Worm (Caenorhabditis elegans) whole organism, mixed stage, embryonic: Measurements from ENCODE around the gene ilys-2.

Experiments used
- M03D4.4 ChIP-seq: sonication (generic microtip); optimal IDR thresholded peaks from 2 replicates; lab custom pipeline; 2017; ENCODE audit warnings: mild to moderate bottlenecking, missing genetic modification characterization, missing compliant biosample characterization
- bed-3 ChIP-seq: fragments of 200-800 bp; sonication (Bioruptor generic); optimal IDR thresholded peaks from 3 replicates; lab custom pipeline; 2018; ENCODE audit warnings: mild to moderate bottlenecking, missing genetic modification characterization, moderate library complexity, missing compliant biosample characterization
- blmp-1 ChIP-seq: fragments of 150-350 bp; optimal IDR thresholded peaks from 2 replicates; lab custom pipeline; 2014; ENCODE audit warnings: missing biosample characterization, missing genetic modification characterization
- ceh-39 ChIP-seq: fragments of 150-350 bp; optimal IDR thresholded peaks from 2 replicates; lab custom pipeline; 2014; ENCODE audit warnings: missing biosample characterization, missing genetic modification characterization
- ceh-43 ChIP-seq: fragments of 200-800 bp; sonication (Bioruptor generic); optimal IDR thresholded peaks from 2 replicates; lab custom pipeline; 2018; ENCODE audit warnings: mild to moderate bottlenecking, missing genetic modification characterization, moderate library complexity, missing compliant biosample characterization
- ceh-83 ChIP-seq: fragments of 200-800 bp; sonication (Bioruptor generic); optimal IDR thresholded peaks from 2 replicates; lab custom pipeline; 2018; ENCODE audit warnings: mild to moderate bottlenecking, missing genetic modification characterization, missing compliant biosample characterization
- ces-1 ChIP-seq: fragments of 150-350 bp; optimal IDR thresholded peaks from 2 replicates; lab custom pipeline; 2014; ENCODE audit warnings: missing biosample characterization, missing genetic modification reagents, missing genetic modification characterization
- cnd-1 ChIP-seq: fragments of 200-800 bp; sonication (Bioruptor generic); optimal IDR thresholded peaks from 2 replicates; lab custom pipeline; 2018; ENCODE audit warnings: mild to moderate bottlenecking, missing genetic modification characterization, missing compliant biosample characterization
- drap-1 ChIP-seq: fragments of 200-800 bp; sonication (Bioruptor generic); optimal IDR thresholded peaks from 3 replicates; lab custom pipeline; 2018; ENCODE audit warnings: mild to moderate bottlenecking, missing genetic modification characterization, missing compliant biosample characterization
- elt-1 ChIP-seq: sonication (generic microtip); optimal IDR thresholded peaks from 2 replicates; lab custom pipeline; 2017; ENCODE audit warnings: missing genetic modification characterization, mild to moderate bottlenecking, missing compliant biosample characterization, antibody characterized with exemption, moderate library complexity, borderline replicate concordance; ENCODE audit not compliant: insufficient read depth
- flh-1 ChIP-seq: fragments of 200-800 bp; sonication (Bioruptor generic); optimal IDR thresholded peaks from 2 replicates; lab custom pipeline; 2018; ENCODE audit warnings: mild to moderate bottlenecking, missing genetic modification characterization, moderate library complexity, missing compliant biosample characterization
- hlh-1 ChIP-seq: fragments of 150-350 bp; optimal IDR thresholded peaks from 2 replicates; lab custom pipeline; 2014; ENCODE audit warnings: missing biosample characterization, missing genetic modification reagents, missing genetic modification characterization
- lin-13 ChIP-seq: fragments of 150-350 bp; optimal IDR thresholded peaks from 2 replicates; lab custom pipeline; 2014; ENCODE audit warnings: missing biosample characterization, missing genetic modification characterization
- lin-32 ChIP-seq: fragments of 200-800 bp; sonication (Bioruptor generic); optimal IDR thresholded peaks from 2 replicates; lab custom pipeline; 2018; ENCODE audit warnings: mild to moderate bottlenecking, missing genetic modification characterization, missing compliant biosample characterization
- lsy-2 ChIP-seq: fragments of 150-350 bp; optimal IDR thresholded peaks from 2 replicates; lab custom pipeline; 2014; ENCODE audit warnings: missing biosample characterization, missing genetic modification characterization
- mab-5 ChIP-seq: fragments of 150-350 bp; optimal IDR thresholded peaks from 2 replicates; lab custom pipeline; 2014; ENCODE audit warnings: missing biosample characterization, missing genetic modification characterization
- mep-1 ChIP-seq: fragments of 150-350 bp; optimal IDR thresholded peaks from 2 replicates; lab custom pipeline; 2017; ENCODE audit warnings: missing biosample characterization, missing genetic modification reagents, missing genetic modification characterization, inconsistent platforms
- mls-2 ChIP-seq: sonication (generic microtip); optimal IDR thresholded peaks from 2 replicates; lab custom pipeline; 2016; ENCODE audit warnings: mild to moderate bottlenecking, missing genetic modification characterization, moderate library complexity, missing compliant biosample characterization
- nhr-12 ChIP-seq: fragments of 150-350 bp; optimal IDR thresholded peaks from 2 replicates; lab custom pipeline; 2014; ENCODE audit warnings: missing biosample characterization, missing genetic modification characterization
- nhr-2 ChIP-seq: fragments of 150-350 bp; optimal IDR thresholded peaks from 2 replicates; lab custom pipeline; 2014; ENCODE audit warnings: missing biosample characterization, missing genetic modification characterization
- nhr-237 ChIP-seq: fragments of 150-350 bp; optimal IDR thresholded peaks from 2 replicates; lab custom pipeline; 2014; ENCODE audit warnings: missing biosample characterization, missing genetic modification characterization
- nhr-28 ChIP-seq: fragments of 150-350 bp; optimal IDR thresholded peaks from 2 replicates; lab custom pipeline; 2014; ENCODE audit warnings: missing biosample characterization, missing genetic modification characterization
- pha-4 ChIP-seq: fragments of 150-350 bp; optimal IDR thresholded peaks from 2 replicates; lab custom pipeline; 2018; ENCODE audit warnings: missing biosample characterization, missing genetic modification reagents, missing genetic modification characterization
- sem-2 ChIP-seq: fragments of 200-800 bp; sonication (Bioruptor generic); optimal IDR thresholded peaks from 2 replicates; lab custom pipeline; 2018; ENCODE audit warnings: mild to moderate bottlenecking, missing genetic modification characterization, missing compliant biosample characterization
- snpc-4 ChIP-seq: fragments of 150-350 bp; optimal IDR thresholded peaks from 2 replicates; lab custom pipeline; 2014; ENCODE audit warnings: missing biosample characterization, missing genetic modification characterization
- tbx-8 ChIP-seq: fragments of 200-800 bp; sonication (Bioruptor generic); optimal IDR thresholded peaks from 2 replicates; lab custom pipeline; 2018; ENCODE audit warnings: mild to moderate bottlenecking, missing genetic modification characterization, moderate library complexity, missing compliant biosample characterization
- unc-120 ChIP-seq: sonication (generic microtip); optimal IDR thresholded peaks from 2 replicates; lab custom pipeline; 2017; ENCODE audit warnings: missing genetic modification characterization, missing compliant biosample characterization; ENCODE audit not compliant: poor library complexity, severe bottlenecking
- unc-39 ChIP-seq: fragments of 150-350 bp; optimal IDR thresholded peaks from 2 replicates; lab custom pipeline; 2014; ENCODE audit warnings: missing biosample characterization, missing genetic modification characterization
- unc-62 ChIP-seq: fragments of 150-350 bp; optimal IDR thresholded peaks from 2 replicates; lab custom pipeline; 2014; ENCODE audit warnings: missing biosample characterization, missing genetic modification reagents, missing genetic modification characterization
- zip-8 ChIP-seq: fragments of 150-350 bp; optimal IDR thresholded peaks from 2 replicates; lab custom pipeline; 2014; ENCODE audit warnings: missing biosample characterization, missing genetic modification characterization

The ilys-2 gene

DNA sequence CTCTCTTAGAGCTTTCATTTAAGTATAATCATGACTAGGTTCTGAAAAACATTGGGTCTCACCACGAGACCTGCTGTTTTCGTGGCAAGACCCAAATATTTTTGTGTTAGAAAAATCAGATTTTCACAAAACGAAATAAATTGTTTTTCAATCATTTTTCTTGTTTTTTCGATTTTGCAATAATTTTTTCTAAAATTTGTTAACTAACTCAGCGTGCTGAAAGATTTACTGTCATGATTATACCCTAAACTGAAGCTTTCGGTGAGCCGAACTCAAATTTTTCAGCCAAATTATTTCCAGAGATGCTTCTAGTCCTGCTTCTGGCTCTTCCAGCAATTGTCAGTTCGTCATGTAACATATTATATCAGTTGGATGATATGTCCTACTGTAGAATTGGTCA, 14.5 kb downstream of the ilys-2 start, which contains the start of gene Y69A2AL.2:
Gene Y69A2AL.2 (plus strand): TSS at position 301 of the 400 bp plus-strand sequence.
- no peak for TF ChIP-seq nhr-12 (tag; lab: Kevin White, UChicago)
- TF ChIP-seq zip-8 (tag; lab: Kevin White, UChicago), result no peak
- TF ChIP-seq mab-5 (tag; lab: Kevin White, UChicago), result no peak
- TF ChIP-seq blmp-1 (tag; lab: Kevin White, UChicago), result no peak
- no peak for TF ChIP-seq unc-120 (tag; lab: Kevin White, UChicago)
- TF ChIP-seq bed-3, result no peak
- TF ChIP-seq tbx-8 (GFP tag; lab: Kevin White, UChicago), result no peak
- TF ChIP-seq nhr-2, result no peak
- no peak for TF ChIP-seq nhr-28 (tag; lab: Kevin White, UChicago)

DNA sequence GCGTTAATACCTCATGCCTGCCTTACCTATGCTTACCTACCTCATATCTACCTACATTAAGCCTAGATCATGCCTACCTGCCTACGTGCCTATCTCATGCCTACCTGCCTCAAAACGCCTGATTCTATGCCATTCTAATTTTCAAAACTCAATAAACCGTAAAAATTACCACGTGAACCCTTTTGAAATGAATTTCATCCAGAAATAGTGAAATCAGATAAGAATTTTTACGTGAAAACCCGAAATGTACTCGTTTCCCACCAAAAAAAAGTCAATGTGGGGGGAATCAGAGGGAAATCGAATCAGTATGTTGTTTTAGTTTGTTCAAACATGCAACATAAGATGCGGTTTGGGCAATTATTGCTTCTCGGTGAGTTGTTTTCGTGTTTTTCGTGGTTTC, 21.0 kb downstream of the ilys-2 start, which contains the start of gene Y69A2AR.19:
Gene Y69A2AR.19 (plus strand): TSS at position 301 of the 400 bp plus-strand sequence.
- TF ChIP-seq nhr-237 (tag; lab: Kevin White, UChicago) (no peak), snpc-4 (tag; lab: Kevin White, UChicago) (no peak), ceh-39 (no peak), nhr-2 (no peak), sem-2 (no peak), flh-1 (GFP tag; lab: Kevin White, UChicago) (no peak), drap-1 (GFP tag; lab: Kevin White, UChicago) (no peak), cnd-1 (tag; lab: Kevin White, UChicago) (no peak), unc-62 (GFP tag; lab: Kevin White, UChicago) (no peak), pha-4 (tag; lab: Kevin White, UChicago) (no peak), nhr-28 (tag; lab: Kevin White, UChicago) (no peak), lsy-2 (tag; lab: Kevin White, UChicago) (no peak), elt-1 (tag; lab: Kevin White, UChicago) (no peak), ceh-43 (GFP tag; lab: Kevin White, UChicago) (no peak), bed-3 (no peak), mep-1 (tag; lab: Kevin White, UChicago) (no peak), blmp-1 (tag; lab: Kevin White, UChicago) (no peak)

DNA sequence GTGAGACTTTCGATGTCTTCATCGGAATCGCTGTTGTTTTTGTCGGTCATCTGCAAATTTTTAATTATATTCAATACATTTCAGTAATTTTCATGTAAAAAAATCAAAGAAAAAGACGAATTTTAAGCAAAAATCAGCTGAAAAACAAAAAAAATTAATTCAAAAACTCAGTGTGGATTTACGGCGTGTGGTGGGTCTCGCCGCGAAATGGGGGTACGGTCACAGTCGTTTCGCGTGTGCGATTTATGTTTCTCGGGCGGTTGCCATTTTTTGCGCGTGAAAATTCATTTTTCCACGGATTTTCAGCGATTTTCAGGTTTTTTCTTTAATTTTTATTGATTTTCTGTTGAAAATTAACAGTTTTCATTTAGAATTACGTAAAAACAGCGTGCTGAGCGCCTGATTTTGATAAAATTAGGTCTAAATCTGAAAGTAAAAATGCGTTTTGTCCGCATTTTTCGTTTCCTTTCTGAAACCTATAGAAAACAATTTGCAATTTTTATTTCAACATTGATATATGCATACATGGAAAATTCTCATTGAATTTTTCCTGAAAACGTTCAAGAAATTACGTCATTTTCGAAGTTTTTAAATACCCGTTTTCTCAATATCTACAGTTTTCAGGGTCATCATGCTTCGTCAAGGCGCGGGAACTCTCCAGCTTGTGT, 27.8 kb downstream of the ilys-2 start, which contains the start of the genes ccdc-12 and Y69A2AR.18:
Gene ccdc-12 (minus strand): TSS at position 57 of the 668 bp plus-strand sequence.
Gene Y69A2AR.18 (plus strand): TSS at position 618 of the 668 bp plus-strand sequence.
- TF ChIP-seq lsy-2 (tag; lab: Kevin White, UChicago) (peak; percentile 97), unc-39 (tag; lab: Kevin White, UChicago) (no peak), lin-13 (tag; lab: Kevin White, UChicago) (peak; percentile 18), hlh-1 (tag; lab: Kevin White, UChicago) (peak; percentile 23), bed-3 (no peak), pha-4 (tag; lab: Kevin White, UChicago) (peak; percentile 34)

DNA sequence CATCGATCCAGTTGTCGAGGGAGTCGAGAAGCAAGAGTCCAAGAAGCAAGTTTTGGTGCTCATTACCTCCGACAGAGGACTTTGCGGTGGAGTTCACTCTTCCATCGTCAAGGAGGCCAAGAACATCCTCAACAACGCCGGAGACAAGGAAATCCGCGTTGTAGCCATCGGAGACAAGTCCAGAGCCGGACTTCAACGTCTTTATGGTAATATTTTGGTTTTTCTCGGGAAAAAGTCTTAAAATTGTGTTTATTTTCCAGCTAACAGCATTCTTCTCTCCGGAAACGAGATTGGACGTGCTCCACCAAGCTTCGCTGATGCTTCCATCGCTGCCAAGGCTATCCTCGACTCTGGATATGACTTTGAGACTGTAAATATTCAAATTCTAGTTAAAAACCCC, 28.6 kb downstream of the ilys-2 start:
- no peak for TF ChIP-seq nhr-2
- TF ChIP-seq cnd-1 (tag; lab: Kevin White, UChicago), result no peak
- TF ChIP-seq nhr-12 (tag; lab: Kevin White, UChicago), result no peak
- TF ChIP-seq bed-3, result no peak

DNA sequence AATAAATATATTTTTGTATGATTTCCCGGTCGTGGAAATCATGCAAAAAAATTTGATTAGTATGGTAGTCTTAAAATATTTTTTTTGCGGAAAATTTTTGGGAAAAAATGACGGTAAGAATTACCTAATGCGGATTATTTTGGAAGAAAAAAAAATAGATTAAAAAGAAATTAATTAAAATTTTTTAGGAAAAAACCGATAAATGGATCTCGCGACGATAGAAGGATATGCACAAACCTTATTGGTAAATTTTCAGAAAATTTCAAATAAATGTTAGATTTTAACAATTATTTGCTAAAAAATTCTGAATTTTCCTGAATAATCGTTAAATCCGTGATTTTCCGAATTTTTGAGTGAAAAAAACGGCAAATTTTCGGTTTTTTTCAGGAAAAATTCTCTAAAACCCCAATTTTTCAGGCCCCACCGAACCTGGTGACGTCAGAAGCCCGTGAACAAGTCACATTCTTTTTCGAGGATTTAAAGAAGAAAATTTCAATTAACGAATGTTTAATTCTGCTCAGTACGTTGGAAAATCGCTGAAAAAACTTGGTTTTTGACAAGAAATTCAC, 30.2 kb downstream of the ilys-2 start, which contains the start of gene Y69A2AR.16:
Gene Y69A2AR.16 (plus strand): TSS at position 189 of the 569 bp plus-strand sequence.
- TF ChIP-seq nhr-2 (no peak), mep-1 (tag; lab: Kevin White, UChicago) (no peak), bed-3 (no peak), lsy-2 (tag; lab: Kevin White, UChicago) (no peak), tbx-8 (GFP tag; lab: Kevin White, UChicago) (no peak), mab-5 (tag; lab: Kevin White, UChicago) (no peak)
- TF ChIP-seq, all 35 proteins: peak for 0

DNA sequence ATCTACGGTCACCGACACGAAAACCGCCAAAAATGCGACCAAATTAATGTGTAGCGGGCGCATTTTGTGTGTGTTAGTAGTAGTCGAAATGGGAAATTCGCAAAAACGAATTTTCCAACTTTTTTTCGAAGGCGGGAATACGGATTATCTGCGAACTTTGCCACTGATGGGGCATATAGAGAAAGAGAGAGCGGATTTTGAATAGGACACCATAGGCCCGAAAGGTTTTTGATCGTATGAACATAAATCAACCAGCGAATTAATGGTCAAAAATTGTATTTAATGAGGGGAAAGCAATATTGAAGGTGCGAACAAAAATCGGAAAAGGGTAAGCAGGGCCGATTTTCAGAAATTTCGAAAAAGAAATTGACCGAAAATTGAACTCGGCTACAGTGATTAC, 40.3 kb downstream of the ilys-2 start, which contains the start of gene Y69A2AR.22:
Gene Y69A2AR.22 (minus strand): TSS at position 101 of the 400 bp plus-strand sequence.
- no peak for TF ChIP-seq flh-1 (GFP tag; lab: Kevin White, UChicago)
- TF ChIP-seq mls-2, result no peak
- no peak for TF ChIP-seq lin-13 (tag; lab: Kevin White, UChicago)
- no peak for TF ChIP-seq nhr-28 (tag; lab: Kevin White, UChicago)
- no peak for TF ChIP-seq lsy-2 (tag; lab: Kevin White, UChicago)
- no peak for TF ChIP-seq mab-5 (tag; lab: Kevin White, UChicago)
- no peak for TF ChIP-seq nhr-2
- no peak for TF ChIP-seq nhr-12 (tag; lab: Kevin White, UChicago)
- TF ChIP-seq drap-1 (GFP tag; lab: Kevin White, UChicago), result no peak
- TF ChIP-seq M03D4.4 (tag; lab: Kevin White, UChicago), result no peak
- TF ChIP-seq unc-62 (GFP tag; lab: Kevin White, UChicago), result no peak
- no peak for TF ChIP-seq lin-32 (GFP tag; lab: Kevin White, UChicago)
- TF ChIP-seq snpc-4 (tag; lab: Kevin White, UChicago), result no peak
- no peak for TF ChIP-seq nhr-237 (tag; lab: Kevin White, UChicago)
- no peak for TF ChIP-seq ces-1
- TF ChIP-seq ceh-83 (GFP tag; lab: Kevin White, UChicago), result no peak
- no peak for TF ChIP-seq mep-1 (tag; lab: Kevin White, UChicago)
- no peak for TF ChIP-seq ceh-39
